Fruit fly (Drosophila melanogaster): ENCODE data around the gene CG11470.

Gene CG11470

dm6 chr3R:29570239-29570814 lies 19.2 kb downstream of the CG11470 start:
- TF ChIP-seq CG12768 (GFP tag; optimal IDR thresholded peaks at IDR 0.05) (no peak), CG11617 (GFP tag; optimal IDR thresholded peaks at IDR 0.05) (no peak), CG7045 (GFP tag; optimal IDR thresholded peaks at IDR 0.05) (no peak), bab1 (GFP tag; optimal IDR thresholded peaks at IDR 0.05) (no peak), CG33017 (tag; optimal IDR thresholded peaks at IDR 0.05) (no peak), pad (GFP tag; optimal IDR thresholded peaks at IDR 0.05) (no peak), ovo (GFP tag; optimal IDR thresholded peaks at IDR 0.05) (no peak), cic (GFP tag; optimal IDR thresholded peaks at IDR 0.05) (no peak), Crg-1 (GFP tag; optimal IDR thresholded peaks at IDR 0.05) (no peak), CG1620 (GFP tag; optimal IDR thresholded peaks at IDR 0.05) (no peak)

- no peak for TF ChIP-seq CG1620 (GFP tag; optimal IDR thresholded peaks at IDR 0.05)
- TF ChIP-seq cic (GFP tag; optimal IDR thresholded peaks at IDR 0.05) = no peak
- TF ChIP-seq Crg-1 (GFP tag; optimal IDR thresholded peaks at IDR 0.05) = no peak
- no peak for TF ChIP-seq tj (GFP tag; optimal IDR thresholded peaks at IDR 0.05)
- no peak for TF ChIP-seq cnc (optimal IDR thresholded peaks at IDR 0.05)
- no peak for TF ChIP-seq Hr96 (GFP tag; optimal IDR thresholded peaks at IDR 0.05)
- TF ChIP-seq bab1 (GFP tag; optimal IDR thresholded peaks at IDR 0.05) = no peak
- TF ChIP-seq CG7045 (GFP tag; optimal IDR thresholded peaks at IDR 0.05) = no peak
- TF ChIP-seq toe (GFP tag; optimal IDR thresholded peaks at IDR 0.05) = no peak
- no peak for TF ChIP-seq ovo (GFP tag; optimal IDR thresholded peaks at IDR 0.05)
- TF ChIP-seq CG33017 (tag; optimal IDR thresholded peaks at IDR 0.05) = no peak
- no peak for TF ChIP-seq CG5204 (GFP tag; optimal IDR thresholded peaks at IDR 0.05)
- no peak for TF ChIP-seq CG12768 (GFP tag; optimal IDR thresholded peaks at IDR 0.05)
- TF ChIP-seq kay (GFP tag; ENCODE audit: borderline replicate concordance) = no peak
Measured at dm6 chr3R:29566997-29567670, 22.4 kb downstream of the CG11470 start.

dm6 chr3R:29565744-29566143 lies 23.8 kb downstream of the CG11470 start:
- peak; percentile 86 for TF ChIP-seq kay (GFP tag; ENCODE audit: borderline replicate concordance)
- TF ChIP-seq Mnt (GFP tag; optimal IDR thresholded peaks at IDR 0.05) = no peak
- no peak for TF ChIP-seq tj (GFP tag; optimal IDR thresholded peaks at IDR 0.05)
- no peak for TF ChIP-seq CG5204 (GFP tag; optimal IDR thresholded peaks at IDR 0.05)
- peak; percentile 2 for TF ChIP-seq cic (GFP tag; optimal IDR thresholded peaks at IDR 0.05)
- TF ChIP-seq CG12768 (GFP tag; optimal IDR thresholded peaks at IDR 0.05) = no peak
- TF ChIP-seq CG7045 (GFP tag; optimal IDR thresholded peaks at IDR 0.05) = no peak
- TF ChIP-seq toe (GFP tag; optimal IDR thresholded peaks at IDR 0.05) = no peak
- no peak for TF ChIP-seq CG11617 (GFP tag; optimal IDR thresholded peaks at IDR 0.05)
- TF ChIP-seq Clk (GFP tag; optimal IDR thresholded peaks at IDR 0.05) = no peak
- TF ChIP-seq CG7101 (tag; optimal IDR thresholded peaks at IDR 0.05) = no peak
- no peak for TF ChIP-seq cnc (optimal IDR thresholded peaks at IDR 0.05)

- TF ChIP-seq CG11617 (GFP tag; optimal IDR thresholded peaks at IDR 0.05) (no peak), cnc (optimal IDR thresholded peaks at IDR 0.05) (no peak), ovo (GFP tag; optimal IDR thresholded peaks at IDR 0.05) (no peak), CG7101 (tag; optimal IDR thresholded peaks at IDR 0.05) (no peak), bab1 (GFP tag; optimal IDR thresholded peaks at IDR 0.05) (no peak), Mnt (GFP tag; optimal IDR thresholded peaks at IDR 0.05) (no peak), tj (GFP tag; optimal IDR thresholded peaks at IDR 0.05) (no peak), kay (GFP tag; ENCODE audit: borderline replicate concordance) (no peak), CG5204 (GFP tag; optimal IDR thresholded peaks at IDR 0.05) (no peak), CG33017 (tag; optimal IDR thresholded peaks at IDR 0.05) (no peak), cic (GFP tag; optimal IDR thresholded peaks at IDR 0.05) (no peak), Clk (GFP tag; optimal IDR thresholded peaks at IDR 0.05) (no peak), toe (GFP tag; optimal IDR thresholded peaks at IDR 0.05) (no peak)
Measured at dm6 chr3R:29562579-29562978, 27.0 kb downstream of the CG11470 start.

dm6 chr3R:29560418-29560817 lies 29.1 kb downstream of the CG11470 start:
- TF ChIP-seq tj (GFP tag; optimal IDR thresholded peaks at IDR 0.05) = no peak
- TF ChIP-seq kay (GFP tag; ENCODE audit: borderline replicate concordance) = no peak
- no peak for TF ChIP-seq CG12768 (GFP tag; optimal IDR thresholded peaks at IDR 0.05)
- no peak for TF ChIP-seq bab1 (GFP tag; optimal IDR thresholded peaks at IDR 0.05)

- TF ChIP-seq Mnt (GFP tag; optimal IDR thresholded peaks at IDR 0.05) (no peak), ovo (GFP tag; optimal IDR thresholded peaks at IDR 0.05) (no peak), CG1620 (GFP tag; optimal IDR thresholded peaks at IDR 0.05) (no peak), bab1 (GFP tag; optimal IDR thresholded peaks at IDR 0.05) (no peak), Clk (GFP tag; optimal IDR thresholded peaks at IDR 0.05) (no peak), CG14711 (tag; optimal IDR thresholded peaks at IDR 0.05) (no peak), toe (GFP tag; optimal IDR thresholded peaks at IDR 0.05) (no peak), CG11617 (GFP tag; optimal IDR thresholded peaks at IDR 0.05) (no peak), CG12768 (GFP tag; optimal IDR thresholded peaks at IDR 0.05) (no peak), pad (GFP tag; optimal IDR thresholded peaks at IDR 0.05) (no peak)
Measured at dm6 chr3R:29559444-29559976, 30.1 kb downstream of the CG11470 start.

dm6 chr3R:29557555-29557954 lies 32.0 kb downstream of the CG11470 start:
- TF ChIP-seq CG12768 (GFP tag; optimal IDR thresholded peaks at IDR 0.05) = no peak
- no peak for TF ChIP-seq CG33017 (tag; optimal IDR thresholded peaks at IDR 0.05)
- TF ChIP-seq toe (GFP tag; optimal IDR thresholded peaks at IDR 0.05) = no peak
- TF ChIP-seq Crg-1 (GFP tag; optimal IDR thresholded peaks at IDR 0.05) = no peak
- TF ChIP-seq ovo (GFP tag; optimal IDR thresholded peaks at IDR 0.05) = no peak
- no peak for TF ChIP-seq kay (GFP tag; ENCODE audit: borderline replicate concordance)
- no peak for TF ChIP-seq Clk (GFP tag; optimal IDR thresholded peaks at IDR 0.05)
- TF ChIP-seq cnc (optimal IDR thresholded peaks at IDR 0.05) = no peak
- TF ChIP-seq cic (GFP tag; optimal IDR thresholded peaks at IDR 0.05) = no peak
- no peak for TF ChIP-seq CG14711 (tag; optimal IDR thresholded peaks at IDR 0.05)
- TF ChIP-seq tj (GFP tag; optimal IDR thresholded peaks at IDR 0.05) = no peak
- TF ChIP-seq CG11617 (GFP tag; optimal IDR thresholded peaks at IDR 0.05) = no peak
- TF ChIP-seq bab1 (GFP tag; optimal IDR thresholded peaks at IDR 0.05) = no peak
- no peak for TF ChIP-seq CG7045 (GFP tag; optimal IDR thresholded peaks at IDR 0.05)
- no peak for TF ChIP-seq pad (GFP tag; optimal IDR thresholded peaks at IDR 0.05)
- TF ChIP-seq Mnt (GFP tag; optimal IDR thresholded peaks at IDR 0.05) = no peak
- no peak for TF ChIP-seq Hr96 (GFP tag; optimal IDR thresholded peaks at IDR 0.05)
- no peak for TF ChIP-seq CG1620 (GFP tag; optimal IDR thresholded peaks at IDR 0.05)

Measured in whole organism, adult.